Fruit fly (Drosophila melanogaster) whole organism, wandering third instar larva: ENCODE results near the gene CG32313.
A peak's percentile ranks its signal among the peaks of the same experiment; 100 is the strongest.

Experiments
- Abd-B ChIP-seq: fragments of >200 bp; optimal IDR thresholded peaks from 2 replicates; lab custom pipeline; 2017; ENCODE audit warnings: missing biosample characterization, missing genetic modification characterization
- CG32264 ChIP-seq: fragments of 200-800 bp; sonication (Bioruptor generic); optimal IDR thresholded peaks from 2 replicates; lab custom pipeline; 2016; ENCODE audit warnings: missing biosample characterization, missing genetic modification characterization
- CG9705 ChIP-seq: fragments of 200-800 bp; sonication (Bioruptor generic); optimal IDR thresholded peaks from 2 replicates; lab custom pipeline; 2018; ENCODE audit warnings: missing biosample characterization, mild to moderate bottlenecking, missing genetic modification characterization
- CrebA ChIP-seq: fragments of 200-800 bp; sonication (Bioruptor generic); optimal IDR thresholded peaks from 2 replicates; lab custom pipeline; 2016; ENCODE audit warnings: missing biosample characterization, mild to moderate bottlenecking, missing genetic modification characterization, borderline replicate concordance
- Dfd ChIP-seq: fragments of >200 bp; optimal IDR thresholded peaks from 2 replicates; lab custom pipeline; 2017; ENCODE audit warnings: missing biosample characterization, missing genetic modification characterization
- Dif ChIP-seq: fragments of 200-275, 200-300 bp; sonication (Bioruptor generic); optimal IDR thresholded peaks from 2 replicates; lab custom pipeline; 2018; ENCODE audit warnings: missing biosample characterization, missing genetic modification characterization; ENCODE audit not compliant: partially characterized antibody
- GATAd ChIP-seq: sonication (Bioruptor generic); optimal IDR thresholded peaks from 2 replicates; lab custom pipeline; 2016; ENCODE audit warnings: missing biosample characterization, missing genetic modification characterization
- HLH106 ChIP-seq: fragments of 200-800 bp; optimal IDR thresholded peaks from 3 replicates; lab custom pipeline; 2019; ENCODE audit warnings: missing biosample characterization, mild to moderate bottlenecking, missing genetic modification characterization, moderate library complexity
- Hnf4 ChIP-seq: fragments of 200-800 bp; sonication (Bioruptor generic); optimal IDR thresholded peaks from 2 replicates; lab custom pipeline; 2016; ENCODE audit warnings: missing biosample characterization, mild to moderate bottlenecking, missing genetic modification characterization
- Hr78 ChIP-seq: fragments of >200 bp; optimal IDR thresholded peaks from 2 replicates; lab custom pipeline; 2017; ENCODE audit warnings: missing biosample characterization, missing genetic modification characterization
- Hr83 ChIP-seq: fragments of 200-300 bp; sonication (Bioruptor generic); optimal IDR thresholded peaks from 2 replicates; lab custom pipeline; 2016; ENCODE audit warnings: missing biosample characterization, mild to moderate bottlenecking, missing genetic modification characterization, moderate library complexity; ENCODE audit not compliant: poor library complexity, severe bottlenecking
- Jra ChIP-seq: sonication (Bioruptor generic); optimal IDR thresholded peaks from 2 replicates; lab custom pipeline; 2016; ENCODE audit warnings: missing biosample characterization, missing genetic modification characterization
- Mio ChIP-seq: sonication (Bioruptor generic); optimal IDR thresholded peaks from 2 replicates; lab custom pipeline; 2016; ENCODE audit warnings: missing biosample characterization, missing genetic modification characterization
- Myc ChIP-seq: fragments of >200 bp; optimal IDR thresholded peaks from 2 replicates; lab custom pipeline; 2017
- N ChIP-seq: fragments of >200 bp; optimal IDR thresholded peaks from 2 replicates; lab custom pipeline; 2018; ENCODE audit warnings: missing biosample characterization, missing external identifiers, missing genetic modification characterization
- OdsH ChIP-seq: fragments of 200-800 bp; sonication (Bioruptor generic); optimal IDR thresholded peaks from 2 replicates; lab custom pipeline; 2016; ENCODE audit warnings: missing biosample characterization, mild to moderate bottlenecking, missing genetic modification characterization
- Rel ChIP-seq, 2 experiments: fragments of 200-800 bp; sonication (Bioruptor generic) in 1 of 2; optimal IDR thresholded peaks; 2 replicates in 1 of 2; 3 replicates in 1 of 2; lab custom pipeline; 2016 to 2019; ENCODE audit warnings: mild to moderate bottlenecking in 2 of 2, missing biosample characterization in 2 of 2, missing genetic modification characterization in 2 of 2, moderate library complexity in 1 of 2
- Sp1 ChIP-seq: fragments of 200-800 bp; sonication (Bioruptor generic); optimal IDR thresholded peaks from 3 replicates; lab custom pipeline; 2019; ENCODE audit warnings: missing biosample characterization, mild to moderate bottlenecking, missing genetic modification characterization, moderate library complexity
- Vsx2 ChIP-seq: fragments of 200-300, 225-300 bp; sonication (Bioruptor generic); optimal IDR thresholded peaks from 2 replicates; lab custom pipeline; 2018; ENCODE audit warnings: missing biosample characterization, missing genetic modification characterization; ENCODE audit not compliant: partially characterized antibody
- br ChIP-seq: fragments of 200-800 bp; sonication (Bioruptor generic); optimal IDR thresholded peaks from 2 replicates; lab custom pipeline; 2016; ENCODE audit warnings: missing biosample characterization, missing genetic modification characterization
- brk ChIP-seq: fragments of 200-800 bp; sonication (Bioruptor generic); optimal IDR thresholded peaks from 2 replicates; lab custom pipeline; 2016; ENCODE audit warnings: missing biosample characterization, mild to moderate bottlenecking, missing genetic modification characterization
- dl ChIP-seq, 2 experiments: fragments of 175-275, 200-275 bp in 1 of 2; fragments of 200-275 bp in 1 of 2; sonication (Bioruptor generic); optimal IDR thresholded peaks; lab custom pipeline; 2018; ENCODE audit warnings: mild to moderate bottlenecking in 2 of 2, missing biosample characterization in 2 of 2, missing genetic modification characterization in 2 of 2, moderate library complexity in 2 of 2; ENCODE audit not compliant: partially characterized antibody in 2 of 2, insufficient read depth in 1 of 2
- dmrt93B ChIP-seq: fragments of 200-800 bp; sonication (Bioruptor generic); optimal IDR thresholded peaks from 2 replicates; lab custom pipeline; 2018; ENCODE audit warnings: missing biosample characterization, mild to moderate bottlenecking, missing genetic modification characterization
- dsf ChIP-seq: sonication (Bioruptor generic); optimal IDR thresholded peaks from 2 replicates; lab custom pipeline; 2016; ENCODE audit warnings: missing biosample characterization, missing genetic modification characterization, borderline replicate concordance
- ey ChIP-seq: fragments of 200-800 bp; sonication (Bioruptor generic); optimal IDR thresholded peaks from 2 replicates; lab custom pipeline; 2016; ENCODE audit warnings: missing biosample characterization, missing genetic modification characterization
- foxo ChIP-seq, 2 experiments: fragments of 200-800 bp; sonication (Bioruptor generic); optimal IDR thresholded peaks; 2 replicates in 1 of 2; 3 replicates in 1 of 2; lab custom pipeline; 2016 to 2017; ENCODE audit warnings: missing biosample characterization in 2 of 2, missing genetic modification characterization in 2 of 2
- fru ChIP-seq: fragments of 200-800 bp; sonication (Bioruptor generic); optimal IDR thresholded peaks from 3 replicates; lab custom pipeline; 2016; ENCODE audit warnings: missing biosample characterization, mild to moderate bottlenecking, missing genetic modification characterization
- h ChIP-seq: fragments of 200-800 bp; sonication (Bioruptor generic); optimal IDR thresholded peaks from 3 replicates; lab custom pipeline; 2016; ENCODE audit warnings: missing biosample characterization, mild to moderate bottlenecking, missing genetic modification characterization
- jim ChIP-seq: fragments of 175-275, 200-325 bp; sonication (Bioruptor generic); optimal IDR thresholded peaks from 2 replicates; lab custom pipeline; 2016; ENCODE audit warnings: missing biosample characterization, mild to moderate bottlenecking, missing genetic modification characterization
- lola ChIP-seq: fragments of >200 bp; optimal IDR thresholded peaks from 2 replicates; lab custom pipeline; 2017; ENCODE audit warnings: missing biosample characterization, missing genetic modification characterization
- pan ChIP-seq: fragments of >200 bp; optimal IDR thresholded peaks from 2 replicates; lab custom pipeline; 2017
- psq ChIP-seq: fragments of 200-800 bp; sonication (Bioruptor generic); optimal IDR thresholded peaks from 3 replicates; lab custom pipeline; 2017; ENCODE audit warnings: missing biosample characterization, mild to moderate bottlenecking, missing genetic modification characterization, moderate library complexity
- rgr ChIP-seq: fragments of 200-800 bp; sonication (Bioruptor generic); optimal IDR thresholded peaks from 3 replicates; lab custom pipeline; 2016; ENCODE audit warnings: missing biosample characterization, mild to moderate bottlenecking, missing genetic modification characterization
- sage ChIP-seq: fragments of 200-800 bp; sonication (Bioruptor generic); optimal IDR thresholded peaks from 2 replicates; lab custom pipeline; 2016; ENCODE audit warnings: missing biosample characterization, mild to moderate bottlenecking, missing genetic modification characterization
- sv ChIP-seq: fragments of 200-800 bp; sonication (Bioruptor generic); optimal IDR thresholded peaks from 3 replicates; lab custom pipeline; 2016; ENCODE audit warnings: missing biosample characterization, missing genetic modification characterization
- tai ChIP-seq: sonication (Bioruptor generic); optimal IDR thresholded peaks from 2 replicates; lab custom pipeline; 2016; ENCODE audit warnings: missing biosample characterization, missing genetic modification characterization
- usp ChIP-seq: fragments of >200 bp; optimal IDR thresholded peaks from 2 replicates; lab custom pipeline; 2017; ENCODE audit warnings: missing biosample characterization, missing genetic modification characterization
- woc ChIP-seq: sonication (Bioruptor generic); optimal IDR thresholded peaks from 2 replicates; lab custom pipeline; 2016; ENCODE audit warnings: missing biosample characterization, mild to moderate bottlenecking, missing genetic modification characterization

Gene CG32313

dm6 chr3L:1591692-1592371 lies 46.3 kb upstream of the CG32313 start (continued):
- TF ChIP-seq tai (GFP tag; lab: Kevin White, UChicago): no peak

dm6 chr3L:1590194-1590593 lies 44.7 kb upstream of the CG32313 start:
- TF ChIP-seq CG9705 (GFP tag; lab: Kevin White, UChicago) (no peak), Mio (GFP tag; lab: Kevin White, UChicago) (no peak), OdsH (GFP tag; lab: Kevin White, UChicago) (no peak), dmrt93B (GFP tag; lab: Kevin White, UChicago) (no peak), jim (GFP tag; lab: Kevin White, UChicago) (no peak), CG32264 (GFP tag; lab: Kevin White, UChicago) (no peak), tai (GFP tag; lab: Kevin White, UChicago) (no peak), N (GFP tag; lab: Kevin White, UChicago) (no peak), br (no peak), brk (no peak), sage (GFP tag; lab: Kevin White, UChicago) (no peak), GATAd (GFP tag; lab: Kevin White, UChicago) (no peak)

- TF ChIP-seq sv: peak; percentile 74
- TF ChIP-seq Hnf4 (GFP tag; lab: Kevin White, UChicago): peak; percentile 59
- no peak for TF ChIP-seq Dif
- TF ChIP-seq Myc (lab: Kevin White, UChicago): no peak
- TF ChIP-seq Vsx2 (GFP tag; lab: Kevin White, UChicago): no peak
- TF ChIP-seq tai (GFP tag; lab: Kevin White, UChicago): no peak
- TF ChIP-seq Abd-B (GFP tag; lab: Kevin White, UChicago): no peak
- no peak for TF ChIP-seq lola (GFP tag; lab: Kevin White, UChicago)
- TF ChIP-seq OdsH (GFP tag; lab: Kevin White, UChicago): peak; percentile 65
- TF ChIP-seq GATAd (GFP tag; lab: Kevin White, UChicago): no peak
- no peak for TF ChIP-seq jim (GFP tag; lab: Kevin White, UChicago)
- TF ChIP-seq sage (GFP tag; lab: Kevin White, UChicago): no peak
- TF ChIP-seq rgr (GFP tag; lab: Kevin White, UChicago): peak; percentile 69
- peak; percentile 43 for TF ChIP-seq psq (GFP tag; lab: Kevin White, UChicago)
- no peak for TF ChIP-seq dsf
- TF ChIP-seq Rel (GFP tag; optimal IDR thresholded peaks at IDR 0.05; lab: Kevin White, UChicago): no peak
- TF ChIP-seq Rel (tag; optimal IDR thresholded peaks at IDR 0.05; lab: Kevin White, UChicago): no peak
- TF ChIP-seq Dfd: no peak
- TF ChIP-seq fru (GFP tag; lab: Kevin White, UChicago): peak; percentile 67
- TF ChIP-seq br: peak; percentile 66
- peak; percentile 75 for TF ChIP-seq h (GFP tag; lab: Kevin White, UChicago)
- TF ChIP-seq CG32264 (GFP tag; lab: Kevin White, UChicago): no peak
- no peak for TF ChIP-seq Mio (GFP tag; lab: Kevin White, UChicago)
- TF ChIP-seq CrebA: no peak
- TF ChIP-seq woc (GFP tag; lab: Kevin White, UChicago): peak; percentile 14
- no peak for TF ChIP-seq dl (GFP tag; optimal IDR thresholded peaks at IDR 0.05; lab: Kevin White, UChicago; ENCODE audit: insufficient read depth in 1 of 2, partially characterized antibody in 2 of 2)
- no peak for TF ChIP-seq Hr78 (GFP tag; lab: Kevin White, UChicago)
- peak; percentile 60 for TF ChIP-seq Sp1
- no peak for TF ChIP-seq brk
- peak in 1 of 2 experiments; percentile 80 for TF ChIP-seq foxo (GFP tag; optimal IDR thresholded peaks at IDR 0.05; lab: Kevin White, UChicago)
- peak; percentile 69 for TF ChIP-seq HLH106 (tag; lab: Kevin White, UChicago)
- TF ChIP-seq dmrt93B (GFP tag; lab: Kevin White, UChicago): peak; percentile 46
- TF ChIP-seq Hr83 (GFP tag; lab: Kevin White, UChicago): no peak
- TF ChIP-seq Jra: no peak
- peak; percentile 70 for TF ChIP-seq ey (GFP tag; lab: Kevin White, UChicago)
- no peak for TF ChIP-seq usp
- TF ChIP-seq CG9705 (GFP tag; lab: Kevin White, UChicago): peak; percentile 45
- no peak for TF ChIP-seq pan (lab: Kevin White, UChicago)
- no peak for TF ChIP-seq N (GFP tag; lab: Kevin White, UChicago)
These were observed 41.8 kb upstream of the CG32313 start for dm6 chr3L:1587140-1587849.
